Worm (Caenorhabditis elegans): Measurements from ENCODE around the gene znf-474.

Gene znf-474

DNA sequence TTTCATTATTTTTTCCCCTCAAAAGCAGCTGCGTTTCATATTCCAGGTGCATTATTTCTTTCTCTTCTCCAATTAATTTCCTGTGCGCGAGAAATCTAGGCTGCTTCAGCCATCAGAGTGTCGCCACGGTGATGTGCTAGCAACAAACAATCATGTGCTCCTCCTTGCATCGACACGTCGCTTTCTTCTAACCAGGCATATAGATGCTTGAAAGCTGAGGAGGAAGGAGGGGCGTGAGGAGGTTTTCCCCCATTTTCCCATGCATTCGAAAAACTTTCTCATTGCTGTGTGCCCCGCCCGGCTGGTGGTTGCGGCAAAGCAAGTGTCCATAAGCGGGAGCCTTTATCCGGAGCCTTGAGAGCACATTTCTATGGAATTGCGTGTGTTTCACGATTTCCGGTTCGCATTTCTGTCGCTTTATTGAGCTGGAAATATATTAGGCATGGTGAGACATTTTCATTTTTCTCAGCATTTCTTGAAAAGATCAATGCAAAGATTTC lies at the start of gene znf-474:
znf-474 (plus strand) TSS at position 287 of the 500 bp plus-strand sequence.
- TF ChIP-seq pqm-1 (tag; optimal IDR thresholded peaks at IDR 0.05): no peak
- peak; percentile 8 for TF ChIP-seq dsc-1 (tag; optimal IDR thresholded peaks at IDR 0.05)
- no peak for TF ChIP-seq mdl-1 (tag; optimal IDR thresholded peaks at IDR 0.05)
- peak; percentile 32 for TF ChIP-seq nhr-47 (tag; optimal IDR thresholded peaks at IDR 0.05)
- no peak for TF ChIP-seq rnt-1 (tag; optimal IDR thresholded peaks at IDR 0.05)
- TF ChIP-seq fkh-10 (GFP tag; optimal IDR thresholded peaks at IDR 0.05): no peak
- no peak for TF ChIP-seq C04F5.9 (tag; optimal IDR thresholded peaks at IDR 0.05)
- TF ChIP-seq nhr-71 (tag; optimal IDR thresholded peaks at IDR 0.05): peak; percentile 29
- TF ChIP-seq aly-2 (tag; optimal IDR thresholded peaks at IDR 0.05): no peak
- TF ChIP-seq zip-4 (GFP tag; optimal IDR thresholded peaks at IDR 0.05): no peak
- no peak for TF ChIP-seq sup-37 (GFP tag; optimal IDR thresholded peaks at IDR 0.05)
- peak; percentile 52 for TF ChIP-seq lin-14 (GFP tag; optimal IDR thresholded peaks at IDR 0.05)
- TF ChIP-seq snpc-4 (tag; optimal IDR thresholded peaks at IDR 0.05): no peak
- no peak for TF ChIP-seq nhr-19 (GFP tag; conservative IDR thresholded peaks at IDR 0.05)
- no peak for TF ChIP-seq C34B4.2 (tag; optimal IDR thresholded peaks at IDR 0.05)
- TF ChIP-seq fkh-8 (tag; optimal IDR thresholded peaks at IDR 0.05): peak; percentile 91
- no peak for TF ChIP-seq ceh-82 (tag; optimal IDR thresholded peaks at IDR 0.05)

DNA sequence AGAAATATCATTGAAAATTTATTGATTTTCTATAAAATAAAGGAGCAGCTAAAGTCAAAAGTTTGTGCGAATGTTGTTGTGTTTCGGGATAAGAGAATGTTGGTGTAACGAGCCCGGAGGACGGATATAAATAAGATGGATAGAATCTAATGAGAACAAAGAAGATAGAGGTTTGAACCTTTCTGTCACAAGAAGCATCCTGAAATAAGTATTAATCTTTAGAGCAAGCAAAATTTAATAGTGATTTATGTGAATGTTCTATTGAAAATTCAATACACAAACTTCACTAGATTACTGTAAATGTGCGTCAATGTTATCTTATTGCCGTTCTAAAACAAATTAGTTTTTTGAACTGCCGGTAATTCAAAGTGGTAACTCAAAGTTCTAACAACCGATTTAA lies 46.0 kb upstream of the znf-474 start, which contains the start of gene W03G11.3:
W03G11.3 (minus strand) TSS at position 101 of the 400 bp plus-strand sequence.
- TF ChIP-seq lin-15B (tag; optimal IDR thresholded peaks at IDR 0.05): no peak
- no peak for TF ChIP-seq ets-5 (GFP tag; IDR thresholded peaks at IDR 0.05)
- TF ChIP-seq nhr-90 (tag; optimal IDR thresholded peaks at IDR 0.05; ENCODE audit: poor library complexity): no peak
- TF ChIP-seq zip-4 (GFP tag; optimal IDR thresholded peaks at IDR 0.05): no peak
- TF ChIP-seq tlp-1 (tag; optimal IDR thresholded peaks at IDR 0.05): no peak
- TF ChIP-seq pag-3 (tag; optimal IDR thresholded peaks at IDR 0.05; ENCODE audit: borderline replicate concordance, insufficient read depth): no peak
- TF ChIP-seq nhr-11 (tag; optimal IDR thresholded peaks at IDR 0.05): no peak
- TF ChIP-seq unc-86 (tag; optimal IDR thresholded peaks at IDR 0.05): no peak

DNA sequence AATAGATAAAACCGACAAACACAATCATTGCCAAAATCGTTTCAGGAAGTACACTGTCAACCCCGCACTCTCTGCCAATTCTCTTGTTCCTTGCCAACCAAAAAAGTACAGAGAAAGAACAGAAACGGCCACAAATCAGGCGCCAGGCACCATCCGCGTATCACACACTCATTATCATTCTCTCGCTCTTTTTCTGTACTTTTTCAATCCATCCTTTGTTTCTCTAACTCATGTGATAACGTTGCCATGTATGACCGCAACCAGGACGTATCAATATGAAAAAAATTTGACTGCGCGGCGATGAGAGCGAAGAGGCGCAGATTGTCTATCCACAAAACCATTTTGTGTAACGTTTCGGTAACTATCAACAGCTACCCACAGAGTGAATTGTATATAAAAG lies 45.1 kb upstream of the znf-474 start, which contains the start of gene col-181:
col-181 (plus strand) TSS at position 301 of the 400 bp plus-strand sequence.
- TF ChIP-seq pag-3 (tag; optimal IDR thresholded peaks at IDR 0.05; ENCODE audit: borderline replicate concordance, insufficient read depth) (peak; percentile 7), lir-3 (tag; optimal IDR thresholded peaks at IDR 0.05; ENCODE audit: poor library complexity) (no peak)

- TF ChIP-seq ztf-4 (tag; optimal IDR thresholded peaks at IDR 0.05) (no peak), nhr-28 (tag; optimal IDR thresholded peaks at IDR 0.05) (no peak), sptf-1 (tag; optimal IDR thresholded peaks at IDR 0.05) (no peak), lin-13 (GFP tag; optimal IDR thresholded peaks at IDR 0.05) (no peak), unc-98 (GFP tag; IDR thresholded peaks at IDR 0.05) (no peak)
Observed at ce11 chrX:12105458-12105857, 44.3 kb upstream of the znf-474 start.

- TF ChIP-seq isw-1 (GFP tag; IDR thresholded peaks at IDR 0.05): peak; percentile 33
- TF ChIP-seq sup-37 (GFP tag; optimal IDR thresholded peaks at IDR 0.05): peak; percentile 13
- TF ChIP-seq ztf-4 (tag; optimal IDR thresholded peaks at IDR 0.05): peak; percentile 33
- TF ChIP-seq unc-130 (tag; optimal IDR thresholded peaks at IDR 0.05): peak; percentile 60
- peak; percentile 74 for TF ChIP-seq irx-1 (tag; optimal IDR thresholded peaks at IDR 0.05)
- TF ChIP-seq C34B4.2 (tag; optimal IDR thresholded peaks at IDR 0.05): no peak
- TF ChIP-seq mdl-1 (tag; optimal IDR thresholded peaks at IDR 0.05): peak in 1 of 2 experiments; percentile 59
- TF ChIP-seq fkh-4 (tag; optimal IDR thresholded peaks at IDR 0.05; ENCODE audit: borderline replicate concordance): no peak
- TF ChIP-seq ceh-90 (tag; optimal IDR thresholded peaks at IDR 0.05): no peak
- TF ChIP-seq fkh-8 (tag; optimal IDR thresholded peaks at IDR 0.05): peak; percentile 82
- no peak for TF ChIP-seq mef-2 (tag; optimal IDR thresholded peaks at IDR 0.05)
- TF ChIP-seq sptf-1 (tag; optimal IDR thresholded peaks at IDR 0.05): no peak
- TF ChIP-seq grh-1 (GFP tag; IDR thresholded peaks at IDR 0.05): peak; percentile 37; the same call in 1 of the 2 replicates
- TF ChIP-seq efl-1 (optimal IDR thresholded peaks at IDR 0.05): peak; percentile 39 to 40
- TF ChIP-seq efl-1 (GFP tag; optimal IDR thresholded peaks at IDR 0.05 in 1 of 2): peak; percentile 11 to 93
- TF ChIP-seq dpl-1 (GFP tag; optimal IDR thresholded peaks at IDR 0.05): peak in 2 of 3 experiments; percentile 4 to 13
- TF ChIP-seq hlh-4 (tag; optimal IDR thresholded peaks at IDR 0.05): no peak
- peak; percentile 79 for TF ChIP-seq ceh-8 (GFP tag; optimal IDR thresholded peaks at IDR 0.05)
- TF ChIP-seq lin-15B (tag; optimal IDR thresholded peaks at IDR 0.05): no peak
- peak; percentile 86 for TF ChIP-seq nhr-71 (tag; optimal IDR thresholded peaks at IDR 0.05)
- peak; percentile 83 for TF ChIP-seq egl-13 (tag; optimal IDR thresholded peaks at IDR 0.05)
- peak; percentile 85 for TF ChIP-seq swsn-7 (tag; optimal IDR thresholded peaks at IDR 0.05)
Observed at ce11 chrX:12106004-12106403, 43.7 kb upstream of the znf-474 start.

Data from whole organism, L1 larva.